Worm (Caenorhabditis elegans): ENCODE data around the gene isy-1.

DNA sequence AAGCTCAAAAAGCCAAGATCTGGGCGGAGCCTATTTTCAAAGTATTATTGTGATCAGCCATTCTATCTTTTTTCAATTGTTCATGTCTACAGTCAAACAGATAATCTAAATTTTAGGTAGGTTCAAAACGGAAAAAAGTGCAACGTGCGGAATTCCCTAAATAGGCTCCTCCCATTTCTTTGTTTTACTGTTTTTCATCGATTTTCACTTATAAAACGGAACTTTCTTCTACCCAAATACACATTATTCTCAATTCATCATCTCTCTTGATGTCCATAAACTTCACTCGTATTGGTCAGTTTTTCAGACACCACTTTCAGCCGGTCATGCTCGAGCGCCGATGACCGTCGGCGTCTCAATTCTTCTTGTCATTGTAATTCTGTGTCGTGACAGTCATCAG lies 1.7 kb downstream of the isy-1 start, which contains the start of gene F53B7.7:
- TF ChIP-seq cog-1 (tag; optimal IDR thresholded peaks at IDR 0.05) (no peak), flt-1 (GFP tag; IDR thresholded peaks at IDR 0.05) (no peak), med-1 (GFP tag; optimal IDR thresholded peaks at IDR 0.05; ENCODE audit: insufficient read depth) (no peak), klf-2 (GFP tag; conservative IDR thresholded peaks at IDR 0.05) (no peak), ztf-29 (GFP tag; IDR thresholded peaks at IDR 0.05) (no peak), T22C8.4 (GFP tag; IDR thresholded peaks at IDR 0.05) (no peak), tab-1 (GFP tag; IDR thresholded peaks at IDR 0.05) (no peak)
